Fruit fly (Drosophila melanogaster) whole organism, embryonic: ENCODE results near the gene Ir64a.

Source experiments
- Adf1 ChIP-seq: fragments of 200-800 bp; sonication (Bioruptor generic); IDR thresholded peaks from 2 replicates; pipeline ENCODE4 v1.3.6; 2022; ENCODE audit warnings: missing biosample characterization, missing genetic modification characterization
- Asciz ChIP-seq: fragments of 200-800 bp; sonication (Bioruptor generic); optimal IDR thresholded peaks from 2 replicates; lab custom pipeline; 2017; ENCODE audit warnings: missing biosample characterization, mild to moderate bottlenecking, missing genetic modification characterization, missing genetic modification reagents
- C15 ChIP-seq: fragments of 200-800 bp; sonication (Bioruptor generic); IDR thresholded peaks from 3 replicates; pipeline ENCODE4 v1.3.6; 2022; ENCODE audit warnings: missing biosample characterization, missing genetic modification characterization
- CG10321 ChIP-seq: fragments of 200-800 bp; sonication (Bioruptor generic); IDR thresholded peaks from 2 replicates; pipeline ENCODE4 v1.3.6; 2022; ENCODE audit warnings: missing biosample characterization, missing genetic modification characterization
- CG10654 ChIP-seq: fragments of 200-800 bp; sonication (Bioruptor generic); optimal IDR thresholded peaks from 2 replicates; lab custom pipeline; 2016; ENCODE audit warnings: missing biosample characterization, missing genetic modification characterization
- CG11456 ChIP-seq: fragments of 200-800 bp; sonication (Bioruptor generic); IDR thresholded peaks from 3 replicates; pipeline ENCODE4 v1.3.6; 2022; ENCODE audit warnings: missing biosample characterization, missing genetic modification characterization
- CG12071 ChIP-seq: fragments of 200-800 bp; sonication (Bioruptor generic); optimal IDR thresholded peaks from 3 replicates; lab custom pipeline; 2018; ENCODE audit warnings: missing biosample characterization, mild to moderate bottlenecking, missing genetic modification characterization
- CG12299 ChIP-seq: fragments of 200-800 bp; sonication (Bioruptor generic); optimal IDR thresholded peaks from 2 replicates; lab custom pipeline; 2018; ENCODE audit warnings: missing biosample characterization, mild to moderate bottlenecking, missing genetic modification characterization
- CG14710 ChIP-seq: fragments of 200-800 bp; sonication (Bioruptor generic); optimal IDR thresholded peaks from 3 replicates; lab custom pipeline; 2019; ENCODE audit warnings: missing biosample characterization, mild to moderate bottlenecking, missing genetic modification characterization, moderate library complexity
- CG16779 ChIP-seq: fragments of 200-800 bp; sonication (Bioruptor generic); IDR thresholded peaks from 2 replicates; pipeline ENCODE4 v1.3.6; 2022; ENCODE audit warnings: missing biosample characterization, missing genetic modification characterization
- CG16863 ChIP-seq: fragments of 200-800 bp; sonication (Bioruptor generic); optimal IDR thresholded peaks from 3 replicates; lab custom pipeline; 2016; ENCODE audit warnings: missing biosample characterization, missing genetic modification characterization
- CG17612 ChIP-seq: fragments of 200-800 bp; sonication (Bioruptor generic); IDR thresholded peaks from 2 replicates; pipeline ENCODE4 v1.3.6; 2022; ENCODE audit warnings: missing biosample characterization, missing genetic modification characterization
- CG18599 ChIP-seq: fragments of 200-800 bp; sonication (Bioruptor generic); optimal IDR thresholded peaks from 3 replicates; lab custom pipeline; 2017; ENCODE audit warnings: missing biosample characterization, missing genetic modification characterization, mild to moderate bottlenecking, moderate library complexity, missing genetic modification reagents
- CG18764 ChIP-seq: fragments of 200-800 bp; sonication (Bioruptor generic); optimal IDR thresholded peaks from 3 replicates; lab custom pipeline; 2016; ENCODE audit warnings: missing biosample characterization, missing genetic modification characterization
- CG3163 ChIP-seq: fragments of 200-800 bp; sonication (Bioruptor generic); optimal IDR thresholded peaks from 3 replicates; lab custom pipeline; 2016; ENCODE audit warnings: missing biosample characterization, missing genetic modification characterization
- CG3838 ChIP-seq: fragments of 200-800 bp; sonication (Bioruptor generic); optimal IDR thresholded peaks from 3 replicates; lab custom pipeline; 2016; ENCODE audit warnings: missing biosample characterization, missing genetic modification characterization
- CG6683 ChIP-seq: fragments of 200-800 bp; sonication (Bioruptor generic); optimal IDR thresholded peaks from 2 replicates; lab custom pipeline; 2017; ENCODE audit warnings: missing biosample characterization, mild to moderate bottlenecking, missing genetic modification characterization, missing genetic modification reagents
- CG8281 ChIP-seq: fragments of 200-800 bp; sonication (Bioruptor generic); optimal IDR thresholded peaks from 2 replicates; lab custom pipeline; 2018; ENCODE audit warnings: missing biosample characterization, mild to moderate bottlenecking, missing genetic modification characterization, moderate library complexity
- CG8359 ChIP-seq: fragments of 200-800 bp; sonication (Bioruptor generic); optimal IDR thresholded peaks from 2 replicates; lab custom pipeline; 2017; ENCODE audit warnings: missing biosample characterization, mild to moderate bottlenecking, missing genetic modification characterization, borderline replicate concordance
- CG9437 ChIP-seq: fragments of 200-800 bp; sonication (Bioruptor generic); optimal IDR thresholded peaks from 2 replicates; lab custom pipeline; 2018; ENCODE audit warnings: missing biosample characterization, mild to moderate bottlenecking, missing genetic modification characterization
- CG9876 ChIP-seq: fragments of 200-800 bp; sonication (Bioruptor generic); optimal IDR thresholded peaks from 2 replicates; lab custom pipeline; 2016; ENCODE audit warnings: missing biosample characterization, missing genetic modification characterization
- CTCF ChIP-seq: fragments of 200-800 bp; sonication (Bioruptor generic); optimal IDR thresholded peaks from 2 replicates; lab custom pipeline; 2017; ENCODE audit warnings: missing biosample characterization, mild to moderate bottlenecking, missing genetic modification characterization, moderate library complexity
- CrebB ChIP-seq: fragments of 200-800 bp; sonication (Bioruptor generic); optimal IDR thresholded peaks from 3 replicates; lab custom pipeline; 2018; ENCODE audit warnings: missing biosample characterization, mild to moderate bottlenecking, missing genetic modification characterization
- Ets97D ChIP-seq: fragments of 200-800 bp; sonication (Bioruptor generic); optimal IDR thresholded peaks from 3 replicates; lab custom pipeline; 2016; ENCODE audit warnings: missing biosample characterization, missing genetic modification characterization
- Hr78 ChIP-seq, 2 experiments: fragments of 200-800 bp in 1 of 2; fragments of >200 bp in 1 of 2; sonication (Bioruptor generic) in 1 of 2; optimal IDR thresholded peaks; 2 replicates each; lab custom pipeline; 2017 to 2019; ENCODE audit warnings: missing biosample characterization in 2 of 2, missing genetic modification characterization in 2 of 2, mild to moderate bottlenecking in 1 of 2, moderate library complexity in 1 of 2
- Med ChIP-seq: fragments of 200-800 bp; sonication (Bioruptor generic); peaks from one replicate; lab custom pipeline; 2016; ENCODE audit warnings: missing biosample characterization, missing genetic modification characterization, mild to moderate bottlenecking, inconsistent platforms, moderate library complexity
- NC2β ChIP-seq: fragments of 200-800 bp; sonication (Bioruptor generic); optimal IDR thresholded peaks from 2 replicates; lab custom pipeline; 2016; ENCODE audit warnings: missing biosample characterization, missing genetic modification characterization
- Nf-YB ChIP-seq: fragments of 200-800 bp; sonication (Bioruptor generic); optimal IDR thresholded peaks from 3 replicates; lab custom pipeline; 2019; ENCODE audit warnings: missing biosample characterization, mild to moderate bottlenecking, missing genetic modification characterization, moderate library complexity
- Nf-YC ChIP-seq: fragments of 200-800 bp; optimal IDR thresholded peaks from 3 replicates; lab custom pipeline; 2019; ENCODE audit warnings: missing biosample characterization, mild to moderate bottlenecking, missing genetic modification characterization, moderate library complexity
- Sry-β ChIP-seq: fragments of 200-800 bp; sonication (Bioruptor generic); optimal IDR thresholded peaks from 2 replicates; lab custom pipeline; 2018; ENCODE audit warnings: missing biosample characterization, mild to moderate bottlenecking, missing genetic modification characterization, moderate library complexity
- abd-A ChIP-seq: fragments of 200-800 bp; sonication (Bioruptor generic); optimal IDR thresholded peaks from 3 replicates; lab custom pipeline; 2019; ENCODE audit warnings: missing biosample characterization, mild to moderate bottlenecking, missing genetic modification characterization, moderate library complexity
- bowl ChIP-seq: fragments of 200-800 bp; sonication (Bioruptor generic); IDR thresholded peaks from 2 replicates; pipeline ENCODE4 v1.3.6; 2022; ENCODE audit warnings: missing biosample characterization, missing genetic modification characterization
- crp ChIP-seq, 2 experiments: fragments of 200-800 bp; sonication (Bioruptor generic); optimal IDR thresholded peaks; 2 replicates in 1 of 2; 3 replicates in 1 of 2; lab custom pipeline; 2017; ENCODE audit warnings: missing biosample characterization in 2 of 2, missing genetic modification characterization in 2 of 2, mild to moderate bottlenecking in 1 of 2, moderate library complexity in 1 of 2
- exex ChIP-seq: fragments of 200-800 bp; sonication (Bioruptor generic); optimal IDR thresholded peaks from 4 replicates; lab custom pipeline; 2018; ENCODE audit warnings: missing biosample characterization, mild to moderate bottlenecking, missing genetic modification characterization, moderate library complexity
- fd96Cb ChIP-seq: fragments of 200-800 bp; sonication (Bioruptor generic); optimal IDR thresholded peaks from 2 replicates; lab custom pipeline; 2018; ENCODE audit warnings: missing biosample characterization, mild to moderate bottlenecking, missing genetic modification characterization, moderate library complexity
- gcm2 ChIP-seq: fragments of 200-800 bp; sonication (Bioruptor generic); optimal IDR thresholded peaks from 2 replicates; lab custom pipeline; 2016; ENCODE audit warnings: missing biosample characterization, missing genetic modification characterization
- grn ChIP-seq: fragments of 200-800 bp; sonication (Bioruptor generic); optimal IDR thresholded peaks from 3 replicates; lab custom pipeline; 2017; ENCODE audit warnings: missing biosample characterization, missing genetic modification characterization
- lab ChIP-seq: fragments of 200-800 bp; sonication (Bioruptor generic); optimal IDR thresholded peaks from 3 replicates; lab custom pipeline; 2017; ENCODE audit warnings: missing biosample characterization, missing genetic modification characterization, mild to moderate bottlenecking, moderate library complexity, missing genetic modification reagents
- mirr ChIP-seq: fragments of 200-800 bp; sonication (Bioruptor generic); optimal IDR thresholded peaks from 3 replicates; lab custom pipeline; 2018; ENCODE audit warnings: missing biosample characterization, mild to moderate bottlenecking, missing genetic modification characterization
- pita ChIP-seq: fragments of 200-800 bp; sonication (Bioruptor generic); optimal IDR thresholded peaks from 2 replicates; lab custom pipeline; 2017; ENCODE audit warnings: missing biosample characterization, mild to moderate bottlenecking, missing genetic modification characterization
- salm ChIP-seq: fragments of 200-800 bp; sonication (Bioruptor generic); optimal IDR thresholded peaks from 2 replicates; lab custom pipeline; 2018; ENCODE audit warnings: missing biosample characterization, mild to moderate bottlenecking, missing genetic modification characterization
- sd ChIP-seq: fragments of 200-800 bp; sonication (Bioruptor generic); optimal IDR thresholded peaks from 3 replicates; lab custom pipeline; 2018; ENCODE audit warnings: missing biosample characterization, mild to moderate bottlenecking, missing genetic modification characterization, moderate library complexity
- sens ChIP-seq: fragments of 200-800 bp; sonication (Bioruptor generic); peaks from one replicate; lab custom pipeline; 2016; ENCODE audit warnings: missing biosample characterization, missing genetic modification characterization
- twi ChIP-seq: fragments of 200-800 bp; optimal IDR thresholded peaks from 2 replicates; lab custom pipeline; 2019; ENCODE audit warnings: missing biosample characterization, mild to moderate bottlenecking, missing genetic modification characterization, moderate library complexity
- unc-4 ChIP-seq: fragments of 200-800 bp; sonication (Bioruptor generic); IDR thresholded peaks from 2 replicates; pipeline ENCODE4 v1.3.6; 2022; ENCODE audit warnings: missing biosample characterization, missing genetic modification characterization; ENCODE audit not compliant: partially characterized antibody
- vvl ChIP-seq: fragments of 200-800 bp; sonication (Bioruptor generic); IDR thresholded peaks from 2 replicates; pipeline ENCODE4 v1.3.6; 2022; ENCODE audit warnings: missing biosample characterization, missing genetic modification characterization

Ir64a gene

dm6 chr3L:5348987-5349386 is 33.6 kb downstream of the Ir64a start:
- no peak for TF ChIP-seq CG16779
- peak; percentile 30 for TF ChIP-seq lab (GFP tag; lab: Kevin White, UChicago)
- no peak for TF ChIP-seq Ets97D (GFP tag; lab: Kevin White, UChicago)
- no peak for TF ChIP-seq CG3163 (GFP tag; lab: Kevin White, UChicago)
- peak; percentile 75 for TF ChIP-seq exex (tag; lab: Kevin White, UChicago)
- peak; percentile 66 for TF ChIP-seq mirr (GFP tag; lab: Kevin White, UChicago)
- peak; percentile 2 for TF ChIP-seq CG12071
- TF ChIP-seq salm (tag; lab: Kevin White, UChicago), result no peak
- peak; percentile 45 for TF ChIP-seq Med (GFP tag; lab: Kevin White, UChicago)
- peak; percentile 52 for TF ChIP-seq grn
- TF ChIP-seq NC2β, result no peak
- TF ChIP-seq CG8281 (tag; lab: Kevin White, UChicago), result peak; percentile 84
- peak; percentile 2 for TF ChIP-seq CG18599 (GFP tag; lab: Kevin White, UChicago)

dm6 chr3L:5342909-5343710 is 39.5 kb downstream of the Ir64a start:
- no peak for TF ChIP-seq CG16863 (GFP tag; lab: Kevin White, UChicago)
- no peak for TF ChIP-seq CG18764 (GFP tag; lab: Kevin White, UChicago)
- TF ChIP-seq CG3838 (GFP tag; lab: Kevin White, UChicago), result no peak
- no peak for TF ChIP-seq Adf1 (GFP tag; lab: Robert Waterston, UW)
- no peak for TF ChIP-seq CrebB (tag; lab: Kevin White, UChicago)
- TF ChIP-seq CG9437 (GFP tag; lab: Kevin White, UChicago), result no peak
- TF ChIP-seq abd-A (tag; lab: Kevin White, UChicago), result peak; percentile 37
- no peak for TF ChIP-seq twi (tag; lab: Kevin White, UChicago)
- no peak for TF ChIP-seq unc-4 (GFP tag; lab: Robert Waterston, UW)
- TF ChIP-seq CG14710 (tag; lab: Kevin White, UChicago), result no peak
- no peak for TF ChIP-seq Asciz
- no peak for TF ChIP-seq C15 (GFP tag; lab: Robert Waterston, UW)
- peak; percentile 43 for TF ChIP-seq exex (tag; lab: Kevin White, UChicago)
- no peak for TF ChIP-seq CG8359 (GFP tag; lab: Kevin White, UChicago)
- TF ChIP-seq CG9876 (GFP tag; lab: Kevin White, UChicago), result no peak
- no peak for TF ChIP-seq CG17612
- peak; percentile 20 for TF ChIP-seq sens (GFP tag; lab: Kevin White, UChicago)
- no peak for TF ChIP-seq CG6683 (GFP tag; lab: Kevin White, UChicago)
- TF ChIP-seq CTCF (GFP tag; lab: Kevin White, UChicago), result peak; percentile 66
- no peak for TF ChIP-seq fd96Cb (tag; lab: Kevin White, UChicago)
- no peak for TF ChIP-seq gcm2 (GFP tag; lab: Kevin White, UChicago)
- peak; percentile 4 for TF ChIP-seq pita
- TF ChIP-seq crp (GFP tag; optimal IDR thresholded peaks at IDR 0.05; lab: Kevin White, UChicago), result no peak
- no peak for TF ChIP-seq CG10654 (GFP tag; lab: Kevin White, UChicago)
- no peak for TF ChIP-seq mirr (GFP tag; lab: Kevin White, UChicago)
- no peak for TF ChIP-seq CG10321 (GFP tag; lab: Robert Waterston, UW)
- no peak for TF ChIP-seq Sry-β (GFP tag; lab: Kevin White, UChicago)
- TF ChIP-seq CG12299 (tag; lab: Kevin White, UChicago), result no peak
- TF ChIP-seq Nf-YB, result peak; percentile 91
- peak; percentile 19 for TF ChIP-seq sd (tag; lab: Kevin White, UChicago)
- TF ChIP-seq bowl, result no peak
- TF ChIP-seq Nf-YC (tag; lab: Kevin White, UChicago), result peak; percentile 91
- TF ChIP-seq Hr78 (GFP tag; optimal IDR thresholded peaks at IDR 0.05; lab: Kevin White, UChicago), result peak in 1 of 2 experiments; percentile 0
- TF ChIP-seq vvl (GFP tag; lab: Robert Waterston, UW), result peak; percentile 60
- TF ChIP-seq CG11456 (GFP tag; lab: Robert Waterston, UW), result no peak
